Worm (Caenorhabditis elegans): ENCODE results near the gene sri-4.

ce11 chrV:774341-774740, 26.2 kb downstream of the sri-4 start:
- TF ChIP-seq R02D3.7 (tag; optimal IDR thresholded peaks at IDR 0.05) (no peak), tra-1 (GFP tag; IDR thresholded peaks at IDR 0.05) (no peak), snpc-4 (tag; optimal IDR thresholded peaks at IDR 0.05) (no peak), nhr-41 (GFP tag; IDR thresholded peaks at IDR 0.05) (no peak), egl-27 (tag; optimal IDR thresholded peaks at IDR 0.05) (no peak), nhr-28 (tag; optimal IDR thresholded peaks at IDR 0.05) (no peak)

All from whole organism, L4 larva.